Worm (Caenorhabditis elegans) whole organism, L4/young adult: ENCODE results near the gene cal-2.

Experiments used
- W03F9.2 ChIP-seq: fragments of 150-350 bp; optimal IDR thresholded peaks from 2 replicates; lab custom pipeline; 2014; ENCODE audit warnings: missing biosample characterization, missing genetic modification characterization
- dao-5 ChIP-seq: sonication (generic microtip); optimal IDR thresholded peaks from 2 replicates; lab custom pipeline; 2016; ENCODE audit warnings: missing genotype, missing genetic modification characterization, moderate library complexity, missing compliant biosample characterization
- him-1 ChIP-seq: sonication (generic microtip); optimal IDR thresholded peaks from 2 replicates; lab custom pipeline; 2016; ENCODE audit warnings: missing genotype, missing genetic modification reagents, missing genetic modification characterization, missing compliant biosample characterization

The cal-2 gene

DNA sequence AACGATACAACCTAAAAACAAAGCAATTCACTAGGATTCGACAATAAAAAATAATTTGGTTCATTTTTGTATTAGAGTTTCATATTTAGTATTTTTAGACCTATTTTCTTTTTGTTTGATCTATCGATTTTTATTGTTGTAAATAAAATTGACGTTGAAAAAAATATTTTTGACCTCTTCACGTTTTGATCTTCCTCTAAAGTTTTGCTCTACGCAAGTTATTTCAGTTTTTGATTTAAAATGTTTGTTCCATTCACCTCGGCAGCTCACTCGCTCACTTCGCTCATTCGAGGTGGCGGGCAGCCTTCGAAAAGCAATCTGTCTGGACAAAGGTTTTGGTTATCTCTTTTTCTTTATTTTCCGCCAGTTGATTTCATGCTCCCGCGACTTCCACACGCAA, 29.8 kb upstream of the cal-2 start, which contains the start of gene enol-1:
Gene enol-1 (plus strand): TSS at position 235 of the 400 bp plus-strand sequence.
- TF ChIP-seq dao-5 (tag; lab: Kevin White, UChicago) (no peak), W03F9.2 (tag; lab: Kevin White, UChicago) (no peak), him-1 (tag; lab: Kevin White, UChicago) (no peak)

DNA sequence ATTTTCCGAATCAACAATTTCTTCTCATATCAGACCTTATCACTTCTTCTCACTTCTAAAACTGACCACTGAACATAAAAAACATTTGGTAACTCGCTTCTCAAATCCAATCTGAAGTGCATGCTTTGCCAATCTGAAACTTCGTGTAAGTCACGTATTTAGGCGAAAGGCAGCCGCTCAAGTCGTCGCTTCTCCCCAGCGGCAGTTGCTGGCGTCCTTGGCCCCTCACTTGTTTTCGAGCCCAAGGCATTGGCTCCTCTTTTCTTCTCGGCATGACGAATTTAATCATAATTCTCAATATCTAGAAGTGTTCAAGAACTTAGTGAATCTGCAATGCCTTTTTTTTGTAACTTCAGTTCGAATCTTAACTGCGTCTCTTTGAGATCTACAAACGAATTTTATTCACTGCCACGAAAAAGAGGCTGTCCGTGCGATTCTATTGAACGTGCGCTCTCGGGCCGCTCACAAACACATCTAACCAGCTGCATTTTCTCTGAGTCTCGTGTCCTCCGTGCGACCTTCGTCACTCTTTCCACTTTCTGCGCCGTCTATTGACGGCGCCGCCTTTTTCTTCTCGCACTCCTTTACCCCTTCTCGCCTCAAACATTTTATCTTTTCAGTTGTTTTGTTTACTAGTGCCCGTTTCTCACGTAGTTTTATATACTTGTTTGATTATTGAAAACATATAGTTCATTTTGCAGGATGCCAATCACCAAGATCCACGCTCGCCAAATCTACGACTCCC, 28.9 kb upstream of the cal-2 start:
- TF ChIP-seq dao-5 (tag; lab: Kevin White, UChicago) (no peak), W03F9.2 (tag; lab: Kevin White, UChicago) (no peak), him-1 (tag; lab: Kevin White, UChicago) (no peak)

DNA sequence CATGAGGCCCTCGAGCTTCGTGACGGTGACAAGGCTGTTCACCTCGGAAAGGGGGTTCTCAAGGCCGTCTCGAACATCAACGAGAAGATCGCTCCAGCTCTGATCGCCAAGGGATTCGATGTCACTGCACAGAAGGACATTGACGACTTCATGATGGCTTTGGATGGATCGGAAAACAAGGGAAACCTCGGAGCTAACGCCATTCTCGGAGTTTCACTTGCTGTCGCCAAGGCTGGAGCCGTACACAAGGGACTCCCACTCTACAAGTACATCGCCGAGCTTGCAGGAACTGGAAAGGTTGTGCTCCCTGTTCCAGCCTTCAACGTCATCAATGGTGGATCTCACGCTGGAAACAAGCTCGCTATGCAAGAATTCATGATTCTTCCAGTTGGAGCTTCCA, 28.1 kb upstream of the cal-2 start:
- TF ChIP-seq W03F9.2 (tag; lab: Kevin White, UChicago) (no peak), dao-5 (tag; lab: Kevin White, UChicago) (no peak), him-1 (tag; lab: Kevin White, UChicago) (no peak)

DNA sequence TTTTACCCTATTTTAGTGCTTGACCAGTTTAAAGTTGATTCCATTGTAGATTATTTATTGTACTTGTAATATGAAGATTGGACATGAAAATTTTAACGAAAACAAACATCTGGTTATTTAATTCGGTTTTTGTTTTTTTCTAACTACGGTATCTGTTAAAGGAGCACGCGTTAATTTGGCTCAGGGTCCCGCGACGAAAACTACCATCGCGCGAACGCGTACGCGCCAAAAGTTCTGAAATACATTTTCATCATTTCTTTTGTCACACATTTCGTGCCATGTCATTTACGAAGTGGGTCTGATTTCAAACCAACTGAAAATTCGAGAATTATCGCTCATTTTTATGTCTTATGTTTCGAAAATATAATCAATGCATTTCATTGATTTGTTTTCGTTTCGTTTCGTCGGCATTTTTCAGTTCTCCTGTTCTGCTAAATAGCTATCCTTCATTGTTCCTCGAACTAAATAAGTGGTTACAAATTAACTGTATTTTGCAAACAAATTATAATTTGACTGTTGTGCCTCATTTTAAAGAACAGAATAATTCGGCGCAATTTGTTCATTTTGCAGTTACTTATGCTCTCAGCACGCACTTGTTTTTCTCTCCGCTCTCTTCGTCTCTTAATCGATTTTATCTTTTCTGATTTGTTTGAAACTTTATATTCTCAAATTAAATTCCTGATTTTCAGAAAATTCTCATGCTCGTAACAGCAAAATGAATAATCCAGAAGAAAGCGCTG, 26.7 kb upstream of the cal-2 start, which contains the start of gene T21B10.3:
Gene T21B10.3 (plus strand): TSS at position 690 of the 740 bp plus-strand sequence.
- TF ChIP-seq him-1 (tag; lab: Kevin White, UChicago), result peak; percentile 22
- TF ChIP-seq dao-5 (tag; lab: Kevin White, UChicago), result no peak
- peak; percentile 68 for TF ChIP-seq W03F9.2 (tag; lab: Kevin White, UChicago)

DNA sequence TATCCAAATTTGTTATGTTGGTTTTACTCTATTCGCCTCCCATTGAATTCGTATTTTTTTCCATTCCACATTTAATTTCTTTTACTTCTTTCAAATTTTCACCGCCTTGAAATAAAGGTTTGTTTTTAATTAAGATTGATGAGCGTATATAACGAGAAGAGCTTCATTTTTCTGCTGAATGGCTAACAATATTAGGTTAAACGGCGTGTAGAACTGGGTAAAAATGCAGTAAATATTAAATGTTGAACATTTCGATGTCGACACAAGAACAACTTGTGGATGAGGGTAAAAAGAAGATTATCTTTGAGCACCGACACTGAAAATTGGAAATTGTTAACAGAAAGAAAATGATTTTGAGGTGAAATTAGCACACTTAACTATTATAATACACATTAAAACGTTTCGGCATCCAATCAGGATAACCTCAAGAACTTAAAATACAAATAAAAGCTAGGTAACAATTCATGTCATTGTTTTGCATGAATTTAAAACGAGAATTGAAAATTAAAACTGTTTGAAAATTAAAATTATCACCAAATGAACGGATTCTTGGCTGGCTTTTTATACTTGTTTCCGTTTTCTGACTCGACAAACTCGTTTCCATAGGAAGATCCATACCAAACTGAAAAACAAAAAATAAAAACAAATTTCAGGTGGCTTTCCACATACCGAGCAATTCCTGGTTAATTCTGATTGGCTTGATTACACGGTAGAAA, 21.4 kb upstream of the cal-2 start:
- TF ChIP-seq him-1 (tag; lab: Kevin White, UChicago), result no peak
- TF ChIP-seq dao-5 (tag; lab: Kevin White, UChicago), result no peak
- no peak for TF ChIP-seq W03F9.2 (tag; lab: Kevin White, UChicago)

DNA sequence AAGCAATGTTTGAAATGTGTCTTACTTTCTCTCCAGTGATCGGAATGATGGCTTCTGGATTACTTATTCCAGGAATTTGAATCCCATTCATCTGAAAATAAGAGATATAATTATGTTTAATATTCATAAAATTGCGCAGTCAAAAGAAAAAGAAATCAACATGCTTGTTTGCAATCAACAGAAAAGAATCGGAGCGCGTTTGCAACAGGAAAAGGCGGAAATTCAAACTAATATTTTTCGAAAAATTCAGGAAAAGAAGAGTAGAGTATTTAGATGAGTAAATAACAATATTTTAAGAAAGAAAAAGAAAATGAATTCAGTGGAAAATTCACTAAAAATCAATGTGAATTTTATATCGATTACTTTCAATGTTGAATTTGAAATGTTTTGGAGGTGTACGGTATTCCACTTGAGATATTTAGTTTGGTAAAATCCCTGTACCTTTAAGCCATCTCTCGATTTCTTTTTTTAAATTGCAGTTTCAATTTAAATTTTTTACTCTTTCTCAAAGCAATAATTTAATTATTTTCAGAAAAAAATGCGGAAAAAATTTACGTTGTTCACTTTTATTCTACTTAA, 20.1 kb upstream of the cal-2 start, which contains the start of the genes set-17 and T21B10.4:
Gene set-17 (minus strand): TSS at position 127 of the 579 bp plus-strand sequence.
Gene T21B10.4 (plus strand): TSS at position 533 of the 579 bp plus-strand sequence.
- TF ChIP-seq him-1 (tag; lab: Kevin White, UChicago) (no peak), W03F9.2 (tag; lab: Kevin White, UChicago) (peak; percentile 33)

DNA sequence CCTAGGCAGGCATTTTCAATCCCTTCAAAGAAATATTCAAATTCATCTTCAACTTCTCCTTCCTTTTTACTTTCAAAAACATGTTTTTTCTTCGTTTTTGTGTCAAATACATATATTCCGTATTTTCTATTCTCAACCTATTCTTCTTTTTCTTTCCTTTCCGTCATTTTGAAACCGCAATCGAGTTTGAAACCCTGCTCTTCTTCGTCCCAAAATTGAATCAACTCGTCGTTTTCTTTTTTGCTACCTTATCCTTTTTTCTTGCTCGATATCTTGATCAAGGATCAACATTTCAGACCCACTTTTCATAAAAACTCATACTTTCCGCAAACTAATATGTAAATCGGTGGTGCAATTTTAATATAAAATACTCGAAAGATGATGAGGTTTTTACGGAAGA, 15.3 kb upstream of the cal-2 start:
- TF ChIP-seq W03F9.2 (tag; lab: Kevin White, UChicago) (no peak), dao-5 (tag; lab: Kevin White, UChicago) (no peak), him-1 (tag; lab: Kevin White, UChicago) (no peak)

DNA sequence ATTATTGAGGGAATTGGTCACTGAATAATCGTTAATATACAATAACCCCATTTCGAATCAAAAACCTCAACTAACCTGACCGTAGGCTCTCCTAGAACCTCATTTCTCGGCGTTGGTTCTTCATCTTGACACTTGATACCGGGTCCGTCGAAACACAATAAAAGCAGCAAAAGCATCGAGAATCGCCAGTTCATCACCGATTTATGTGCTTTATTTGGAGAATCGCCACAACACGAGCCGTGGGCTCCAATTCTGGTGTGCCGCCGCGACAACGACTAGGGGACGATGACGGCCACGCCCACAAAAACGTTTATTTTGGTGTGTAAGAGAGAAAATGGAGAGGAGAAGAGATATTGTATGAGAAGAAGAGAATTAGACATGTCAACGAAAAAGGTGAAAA, 13.1 kb upstream of the cal-2 start, which contains the start of gene cutl-15:
Gene cutl-15 (minus strand): TSS at position 298 of the 400 bp plus-strand sequence.
- TF ChIP-seq him-1 (tag; lab: Kevin White, UChicago), result no peak
- TF ChIP-seq W03F9.2 (tag; lab: Kevin White, UChicago), result no peak
- no peak for TF ChIP-seq dao-5 (tag; lab: Kevin White, UChicago)

DNA sequence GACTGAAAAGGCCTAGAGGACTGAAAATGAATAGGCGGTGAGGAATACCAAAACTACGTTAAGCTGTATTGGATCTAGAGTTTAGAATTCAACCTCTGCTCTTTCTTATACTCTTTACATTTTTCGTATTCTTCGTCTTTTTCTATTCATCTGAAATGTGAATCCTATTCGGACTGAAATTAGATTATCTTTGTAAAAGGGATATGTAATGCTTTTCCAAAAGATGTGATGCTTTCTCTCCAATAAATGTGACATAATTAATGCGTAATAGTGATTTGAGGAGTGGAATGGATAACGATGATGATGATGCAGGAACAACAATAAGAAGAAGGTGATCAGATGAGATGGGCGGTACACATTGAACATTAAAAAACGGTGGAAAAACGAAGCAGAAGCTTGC, 11.9 kb upstream of the cal-2 start:
- TF ChIP-seq dao-5 (tag; lab: Kevin White, UChicago) (no peak), him-1 (tag; lab: Kevin White, UChicago) (no peak), W03F9.2 (tag; lab: Kevin White, UChicago) (no peak)

DNA sequence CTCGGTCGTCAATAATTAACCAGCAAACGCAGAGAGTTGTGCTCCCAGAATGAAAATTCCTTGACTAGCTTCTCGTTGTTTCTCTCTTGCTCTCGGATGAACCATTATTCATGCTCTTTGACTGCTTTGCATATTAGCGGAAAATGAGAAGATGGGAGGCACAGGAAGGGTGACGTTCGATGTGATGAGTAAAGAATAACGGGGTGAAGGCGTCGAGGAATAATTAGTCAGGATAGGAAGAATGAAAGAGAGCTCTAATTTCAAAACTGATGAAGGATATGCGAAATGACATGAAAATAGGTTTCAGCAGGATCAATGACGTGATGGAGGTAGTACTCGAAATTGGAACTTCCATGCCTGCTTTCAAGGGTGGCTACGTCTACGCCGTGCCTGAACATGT, 9.2 kb upstream of the cal-2 start:
- TF ChIP-seq him-1 (tag; lab: Kevin White, UChicago), result no peak
- TF ChIP-seq dao-5 (tag; lab: Kevin White, UChicago), result no peak
- TF ChIP-seq W03F9.2 (tag; lab: Kevin White, UChicago), result no peak

DNA sequence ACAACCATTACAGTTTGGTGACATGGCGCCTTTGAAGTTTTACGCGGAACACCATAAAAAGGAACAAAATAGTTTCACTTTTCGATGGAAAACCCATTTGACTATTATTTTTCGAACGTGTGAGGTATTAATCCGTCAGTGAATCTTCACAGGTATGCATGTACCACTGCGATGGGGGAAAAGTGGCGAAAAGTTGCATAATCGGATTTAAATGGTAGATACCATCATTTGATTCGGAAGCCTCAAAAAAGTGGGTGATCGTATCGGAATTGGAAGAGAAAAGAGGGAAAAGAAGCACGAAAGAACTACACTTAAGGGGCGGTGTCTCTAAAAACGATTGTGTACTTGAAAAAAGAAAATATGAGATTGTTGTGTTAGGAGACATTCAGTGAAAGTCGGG, 6.8 kb upstream of the cal-2 start:
- no peak for TF ChIP-seq dao-5 (tag; lab: Kevin White, UChicago)
- no peak for TF ChIP-seq W03F9.2 (tag; lab: Kevin White, UChicago)
- no peak for TF ChIP-seq him-1 (tag; lab: Kevin White, UChicago)

DNA sequence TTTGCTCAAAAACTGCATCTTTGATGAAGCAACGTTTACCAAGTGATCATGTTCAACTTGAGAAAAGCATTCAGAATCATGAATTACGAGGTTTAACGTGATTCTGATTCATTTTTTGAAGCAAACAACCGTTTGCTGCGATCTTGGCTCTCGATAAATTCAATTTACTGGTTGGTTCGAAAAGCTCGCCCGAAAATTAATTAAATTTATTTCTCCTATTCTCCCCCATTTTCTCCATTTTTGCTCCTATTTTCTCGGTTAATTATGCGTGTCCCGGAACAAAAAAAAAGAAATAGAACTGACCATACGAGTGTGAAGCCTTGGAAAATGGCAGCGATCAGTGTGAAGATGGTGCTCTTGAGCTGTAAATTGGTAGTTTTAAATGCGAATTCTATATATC, 3.6 kb upstream of the cal-2 start:
- TF ChIP-seq dao-5 (tag; lab: Kevin White, UChicago) (no peak), W03F9.2 (tag; lab: Kevin White, UChicago) (no peak), him-1 (tag; lab: Kevin White, UChicago) (no peak)
